Worm (Caenorhabditis elegans): ENCODE data around the gene nlp-69.

DNA sequence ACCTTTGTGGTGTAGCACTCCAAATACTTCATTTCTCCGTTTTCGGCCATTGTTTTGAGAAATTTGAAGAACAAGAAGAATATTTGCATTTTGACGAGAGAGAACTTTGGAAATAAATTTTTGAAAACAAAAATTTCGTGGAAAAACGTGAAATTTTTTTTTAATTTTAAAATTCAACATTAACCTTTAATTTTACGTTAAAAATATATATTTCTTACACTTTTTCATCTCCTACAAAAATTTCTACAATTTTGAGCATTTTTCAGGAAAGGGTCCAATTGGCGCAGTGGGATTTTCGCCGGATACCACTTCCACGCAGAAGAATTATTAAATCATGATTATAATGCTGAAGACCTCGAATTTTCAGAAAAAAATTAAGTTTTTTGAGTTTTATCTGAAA, 47.5 kb downstream of the nlp-69 start, which contains the start of gene spe-19:
- TF ChIP-seq fos-1 (tag; optimal IDR thresholded peaks at IDR 0.05), result no peak
- no peak for TF ChIP-seq elt-1 (tag; optimal IDR thresholded peaks at IDR 0.05)
- TF ChIP-seq snpc-4 (tag; optimal IDR thresholded peaks at IDR 0.05), result no peak
- no peak for TF ChIP-seq dmd-4 (tag; optimal IDR thresholded peaks at IDR 0.05)
- TF ChIP-seq lin-11 (tag; optimal IDR thresholded peaks at IDR 0.05), result no peak
- TF ChIP-seq unc-55 (GFP tag; optimal IDR thresholded peaks at IDR 0.05), result no peak
- TF ChIP-seq Y55F3AM.14 (GFP tag; optimal IDR thresholded peaks at IDR 0.05), result no peak
